Worm (Caenorhabditis elegans) whole organism, midembryonic: Measurements from ENCODE around the gene ptr-14.

Experiments
- klf-2 ChIP-seq: fragments of 200-800 bp; sonication (Bioruptor generic); conservative IDR thresholded peaks from 2 replicates; pipeline ENCODE4 v1.3.6; 2022; ENCODE audit warnings: missing genetic modification reagents, missing genetic modification characterization, missing compliant biosample characterization
- ztf-23 ChIP-seq: fragments of 200-800 bp; sonication (Bioruptor generic); IDR thresholded peaks from 2 replicates; pipeline ENCODE4 v1.3.6; 2022; ENCODE audit warnings: missing genetic modification reagents, missing genetic modification characterization, missing compliant biosample characterization

DNA sequence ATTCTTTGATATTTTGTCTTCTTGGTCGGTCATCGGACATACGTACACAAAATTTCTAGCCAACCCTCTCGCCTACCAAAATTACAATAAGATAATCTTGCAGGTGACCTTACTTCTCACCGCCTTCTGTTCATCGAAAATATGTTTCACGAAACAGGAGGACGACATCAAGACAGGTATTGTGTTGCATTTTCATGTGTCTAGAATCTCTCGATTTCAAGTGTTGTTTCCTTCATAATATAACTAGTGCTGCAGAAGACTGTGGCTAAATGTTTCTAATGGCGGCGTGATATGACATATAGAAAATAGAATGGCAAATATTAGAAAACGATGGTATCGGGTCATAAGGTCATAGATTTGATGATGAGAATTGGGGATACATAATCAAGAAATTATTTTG lies 1.9 kb downstream of the ptr-14 start:
- TF ChIP-seq klf-2 (no peak), ztf-23 (GFP tag; lab: Robert Waterston, UW) (no peak)
